Worm (Caenorhabditis elegans) whole organism, young adult: ENCODE results near the gene mec-14.

Experiments
- C06A6.2 ChIP-seq: fragments of 200-800 bp; sonication (Bioruptor generic); conservative IDR thresholded peaks from 2 replicates; pipeline ENCODE4 v1.3.6; 2022; ENCODE audit warnings: missing genetic modification characterization, missing compliant biosample characterization
- F22D6.2 ChIP-seq: sonication (generic microtip); optimal IDR thresholded peaks from 2 replicates; lab custom pipeline; 2016; ENCODE audit warnings: mild to moderate bottlenecking, missing genetic modification characterization, missing compliant biosample characterization
- F33H1.4 ChIP-seq: fragments of 200-800 bp; sonication (Bioruptor generic); IDR thresholded peaks from 2 replicates; pipeline ENCODE4 v1.3.6; 2022; ENCODE audit warnings: missing genetic modification reagents, missing genetic modification characterization, missing compliant biosample characterization
- F52B5.7 ChIP-seq: sonication (generic microtip); optimal IDR thresholded peaks from 2 replicates; lab custom pipeline; 2016; ENCODE audit warnings: mild to moderate bottlenecking, missing genetic modification characterization, missing compliant biosample characterization
- K12H6.12 ChIP-seq: fragments of 200-800 bp; sonication (Bioruptor generic); optimal IDR thresholded peaks from 2 replicates; lab custom pipeline; 2018; ENCODE audit warnings: mild to moderate bottlenecking, missing genetic modification characterization, missing compliant biosample characterization
- T07F8.4 ChIP-seq: sonication (generic microtip); optimal IDR thresholded peaks from 2 replicates; lab custom pipeline; 2016; ENCODE audit warnings: mild to moderate bottlenecking, missing genetic modification characterization, moderate library complexity, missing compliant biosample characterization
- Y56A3A.18 ChIP-seq: fragments of 200-800 bp; sonication (Bioruptor generic); IDR thresholded peaks from 2 replicates; pipeline ENCODE4 v1.3.6; 2022; ENCODE audit warnings: missing genetic modification reagents, missing genetic modification characterization, missing compliant biosample characterization
- Y67H2A.10 ChIP-seq: fragments of 200-800 bp; sonication (Bioruptor generic); conservative IDR thresholded peaks from 2 replicates; pipeline ENCODE4 v1.3.6; 2022; ENCODE audit warnings: missing genetic modification reagents, missing genetic modification characterization, missing compliant biosample characterization
- Y95B8A.8 ChIP-seq: fragments of 200-800 bp; sonication (Bioruptor generic); IDR thresholded peaks from 2 replicates; pipeline ENCODE4 v1.3.6; 2022; ENCODE audit warnings: missing genetic modification reagents, missing genetic modification characterization, missing compliant biosample characterization
- aptf-2 ChIP-seq: fragments of 200-800 bp; sonication (Bioruptor generic); conservative IDR thresholded peaks from 2 replicates; pipeline ENCODE4 v1.3.6; 2022; ENCODE audit warnings: missing genetic modification reagents, missing genetic modification characterization, missing compliant biosample characterization
- cebp-2 ChIP-seq: fragments of 200-800 bp; sonication (Bioruptor generic); IDR thresholded peaks from 2 replicates; pipeline ENCODE4 v1.3.6; 2022; ENCODE audit warnings: missing genetic modification characterization, missing compliant biosample characterization
- ceh-91 ChIP-seq: fragments of 200-800 bp; sonication (Bioruptor generic); IDR thresholded peaks from 2 replicates; pipeline ENCODE4 v1.3.6; 2022; ENCODE audit warnings: missing genetic modification reagents, missing genetic modification characterization, missing compliant biosample characterization
- chd-7 ChIP-seq: sonication (generic microtip); optimal IDR thresholded peaks from 2 replicates; lab custom pipeline; 2016; ENCODE audit warnings: mild to moderate bottlenecking, missing genetic modification characterization, moderate library complexity, missing compliant biosample characterization
- dox-1 ChIP-seq: fragments of 200-800 bp; sonication (Bioruptor generic); IDR thresholded peaks from 2 replicates; pipeline ENCODE4 v1.3.6; 2022; ENCODE audit warnings: missing genetic modification reagents, missing genetic modification characterization, missing compliant biosample characterization
- fkh-3 ChIP-seq: sonication (generic microtip); optimal IDR thresholded peaks from 2 replicates; lab custom pipeline; 2016; ENCODE audit warnings: mild to moderate bottlenecking, missing genetic modification characterization, missing compliant biosample characterization
- him-1 ChIP-seq: sonication (generic microtip); optimal IDR thresholded peaks from 2 replicates; lab custom pipeline; 2016; ENCODE audit warnings: missing genotype, missing genetic modification reagents, missing genetic modification characterization, missing compliant biosample characterization
- hmg-1.2 ChIP-seq: fragments of 200-800 bp; sonication (Bioruptor generic); IDR thresholded peaks from 2 replicates; pipeline ENCODE4 v1.3.6; 2022; ENCODE audit warnings: missing genetic modification reagents, missing genetic modification characterization, missing compliant biosample characterization
- lsl-1 ChIP-seq: fragments of 200-800 bp; sonication (Bioruptor generic); optimal IDR thresholded peaks from 2 replicates; lab custom pipeline; 2018; ENCODE audit warnings: mild to moderate bottlenecking, missing genetic modification characterization, moderate library complexity, missing compliant biosample characterization
- lsy-27 ChIP-seq: sonication (generic microtip); optimal IDR thresholded peaks from 2 replicates; lab custom pipeline; 2017; ENCODE audit warnings: missing genetic modification characterization, mild to moderate bottlenecking, missing compliant biosample characterization, antibody characterized with exemption, missing genotype, borderline replicate concordance; ENCODE audit not compliant: insufficient read depth
- madf-3 ChIP-seq: fragments of 200-800 bp; sonication (Bioruptor generic); IDR thresholded peaks from 2 replicates; pipeline ENCODE4 v1.3.6; 2022; ENCODE audit warnings: missing genetic modification reagents, missing genetic modification characterization, missing compliant biosample characterization
- madf-6 ChIP-seq: fragments of 200-800 bp; sonication (Bioruptor generic); IDR thresholded peaks from 2 replicates; pipeline ENCODE4 v1.3.6; 2022; ENCODE audit warnings: missing genetic modification reagents, missing genetic modification characterization, missing compliant biosample characterization
- madf-8 ChIP-seq: fragments of 200-800 bp; sonication (Bioruptor generic); conservative IDR thresholded peaks from 2 replicates; pipeline ENCODE4 v1.3.6; 2022; ENCODE audit warnings: missing genetic modification reagents, missing genetic modification characterization, missing compliant biosample characterization
- nfya-2 ChIP-seq: fragments of 200-800 bp; sonication (Bioruptor generic); IDR thresholded peaks from 2 replicates; pipeline ENCODE4 v1.3.6; 2022; ENCODE audit warnings: missing genetic modification reagents, missing genetic modification characterization, missing compliant biosample characterization
- nfyb-1 ChIP-seq: fragments of 200-800 bp; sonication (Bioruptor generic); IDR thresholded peaks from 2 replicates; pipeline ENCODE4 v1.3.6; 2022; ENCODE audit warnings: missing genetic modification reagents, missing genetic modification characterization, missing compliant biosample characterization
- nhr-80 ChIP-seq: sonication (generic microtip); optimal IDR thresholded peaks from 2 replicates; lab custom pipeline; 2016; ENCODE audit warnings: missing genetic modification characterization, missing compliant biosample characterization
- pha-4 ChIP-seq: fragments of 150-350 bp; sonication (generic microtip); optimal IDR thresholded peaks from 2 replicates; lab custom pipeline; 2014; ENCODE audit warnings: missing biosample characterization, missing genetic modification reagents, missing genetic modification characterization
- snpc-1.1 ChIP-seq: sonication (generic microtip); optimal IDR thresholded peaks from 2 replicates; lab custom pipeline; 2017; ENCODE audit warnings: missing genetic modification characterization, mild to moderate bottlenecking, missing compliant biosample characterization, antibody characterized with exemption, moderate library complexity, missing genotype, missing genetic modification reagents; ENCODE audit not compliant: insufficient read depth
- snpc-3.4 ChIP-seq: sonication (generic microtip); optimal IDR thresholded peaks from 2 replicates; lab custom pipeline; 2017; ENCODE audit warnings: missing genetic modification characterization, mild to moderate bottlenecking, missing compliant biosample characterization, antibody characterized with exemption, moderate library complexity, missing genotype, missing genetic modification reagents
- somi-1 ChIP-seq: fragments of 200-800 bp; sonication (Bioruptor generic); optimal IDR thresholded peaks from 2 replicates; lab custom pipeline; 2018; ENCODE audit warnings: mild to moderate bottlenecking, missing genetic modification characterization, missing compliant biosample characterization
- xnd-1 ChIP-seq: sonication (generic microtip); optimal IDR thresholded peaks from 2 replicates; lab custom pipeline; 2016; ENCODE audit warnings: missing genotype, missing genetic modification reagents, missing genetic modification characterization, missing compliant biosample characterization
- ztf-22 ChIP-seq: fragments of 200-800 bp; sonication (Bioruptor generic); optimal IDR thresholded peaks from 2 replicates; lab custom pipeline; 2018; ENCODE audit warnings: mild to moderate bottlenecking, missing genetic modification characterization, moderate library complexity, missing compliant biosample characterization
- ztf-6 ChIP-seq: fragments of 200-800 bp; sonication (Bioruptor generic); IDR thresholded peaks from 2 replicates; pipeline ENCODE4 v1.3.6; 2022; ENCODE audit warnings: missing genetic modification reagents, missing genetic modification characterization, missing compliant biosample characterization

Gene mec-14

DNA sequence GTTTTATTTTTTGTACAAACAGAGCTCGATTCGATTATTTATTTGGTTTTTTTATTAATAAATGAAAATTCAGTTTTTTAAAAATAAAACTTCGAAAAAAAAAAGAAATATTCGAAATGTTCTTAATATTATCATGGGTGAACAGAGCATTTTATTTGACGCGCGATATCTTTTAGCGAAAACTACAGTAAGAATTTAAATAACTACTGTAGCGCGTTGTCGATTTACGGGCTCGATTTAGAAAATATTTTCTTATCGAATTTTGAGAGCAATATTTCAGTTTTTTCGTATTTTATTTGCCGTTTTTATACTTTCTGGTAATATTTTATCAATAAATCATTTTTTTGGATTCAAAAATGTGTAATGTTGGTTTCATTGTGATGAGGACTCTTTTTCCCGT is 28.3 kb upstream of the mec-14 start:
- peak; percentile 22 for TF ChIP-seq snpc-3.4 (tag; lab: Kevin White, UChicago)
- TF ChIP-seq lsl-1 (GFP tag; lab: Kevin White, UChicago), result peak; percentile 90
- TF ChIP-seq F33H1.4 (GFP tag; lab: Robert Waterston, UW), result peak; percentile 64; the same call in 1 of the 2 replicates
- peak; percentile 55 for TF ChIP-seq madf-6
- TF ChIP-seq nfyb-1, result no peak
- TF ChIP-seq him-1 (tag; lab: Kevin White, UChicago), result peak; percentile 77
- peak; percentile 35 for TF ChIP-seq xnd-1 (tag; lab: Kevin White, UChicago)
- 0 out of 2 replicates have a peak, but pooled peaks have one; percentile 37 for TF ChIP-seq Y56A3A.18
- TF ChIP-seq chd-7 (tag; lab: Kevin White, UChicago), result no peak
- TF ChIP-seq ceh-91, result peak; percentile 53; the same call in 1 of the 2 replicates
- TF ChIP-seq madf-8 (GFP tag; lab: Robert Waterston, UW), result peak; percentile 28
- TF ChIP-seq F52B5.7, result no peak

DNA sequence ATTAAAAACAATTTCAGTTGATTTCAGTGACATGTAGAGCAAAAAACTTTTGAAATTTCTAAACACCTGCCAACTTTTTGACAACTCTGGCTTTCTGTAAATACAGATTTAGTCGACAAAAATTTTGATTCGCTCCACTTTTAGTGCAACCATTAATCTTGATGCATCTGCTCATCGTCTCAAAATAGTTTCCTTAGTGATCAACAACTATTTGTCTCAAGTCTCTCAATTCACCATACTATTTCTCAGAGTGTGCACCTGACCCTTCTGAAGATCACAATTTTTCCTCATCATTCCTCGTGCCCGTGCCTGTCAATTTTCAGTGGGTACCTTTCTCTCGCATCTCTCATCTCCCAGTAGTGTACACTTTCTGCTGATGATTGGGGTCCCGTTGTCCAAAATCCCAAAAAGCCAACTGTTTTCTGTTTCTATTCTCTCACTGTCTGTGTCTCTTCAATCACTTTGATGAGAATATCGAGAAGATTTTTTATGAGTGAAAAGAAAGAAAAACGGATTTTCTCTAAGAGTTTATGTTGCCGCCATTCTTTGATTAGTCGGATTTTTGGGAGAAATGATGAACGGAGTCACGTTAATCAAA is 24.2 kb upstream of the mec-14 start:
- TF ChIP-seq madf-3, result no peak
- no peak for TF ChIP-seq fkh-3 (tag; lab: Kevin White, UChicago)
- peak; percentile 24; the same call in 1 of the 2 replicates for TF ChIP-seq hmg-1.2
- peak; percentile 5 for TF ChIP-seq K12H6.12 (tag; lab: Kevin White, UChicago)

DNA sequence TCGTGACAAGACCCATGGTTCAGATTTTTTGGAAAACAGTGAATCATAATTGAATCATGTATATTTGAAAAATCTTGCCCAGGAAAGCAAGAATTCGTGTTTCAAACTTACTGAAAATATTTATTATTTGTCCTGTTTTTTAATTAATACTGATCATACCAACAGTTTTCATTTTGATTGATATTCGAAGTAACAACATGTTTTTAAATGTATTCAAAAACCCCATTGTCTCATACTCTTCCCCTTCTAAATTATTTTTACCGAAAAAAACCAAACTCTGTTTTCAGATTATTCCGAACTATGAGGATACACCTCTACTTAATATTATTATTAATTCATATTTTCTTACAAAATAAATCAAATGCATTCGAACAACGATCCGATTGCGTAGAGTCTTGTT is 23.4 kb upstream of the mec-14 start, which contains the start of gene R151.1:
R151.1 (plus strand) TSS at position 301 of the 400 bp plus-strand sequence.
- TF ChIP-seq Y95B8A.8 (GFP tag; lab: Robert Waterston, UW) (no peak), nfya-2 (GFP tag; lab: Robert Waterston, UW) (no peak), cebp-2 (no peak), chd-7 (tag; lab: Kevin White, UChicago) (no peak), ceh-91 (no peak), pha-4 (tag; lab: Kevin White, UChicago) (no peak), snpc-1.1 (tag; lab: Kevin White, UChicago) (no peak), lsy-27 (tag; lab: Kevin White, UChicago) (no peak)

DNA sequence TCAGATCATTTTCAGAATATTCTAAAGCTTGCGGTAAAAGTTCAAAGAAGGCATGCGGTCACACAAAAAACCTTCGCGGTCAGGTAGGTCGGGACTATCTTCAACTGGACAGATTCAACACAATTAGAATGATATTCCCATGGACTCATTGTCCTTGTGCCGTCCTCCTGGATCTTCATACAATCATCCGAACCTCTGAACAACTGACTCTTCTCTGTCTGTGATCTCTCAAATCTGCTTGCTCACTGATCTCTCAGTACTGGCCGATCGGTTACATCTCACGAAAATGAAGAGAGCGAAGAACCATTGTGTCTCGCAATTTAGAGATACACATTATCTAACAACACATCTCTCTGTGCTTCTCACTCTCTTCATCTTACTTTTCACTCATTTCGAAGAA is 22.7 kb upstream of the mec-14 start:
- TF ChIP-seq ztf-22 (GFP tag; lab: Kevin White, UChicago) (no peak), ztf-6 (no peak), madf-6 (no peak), dox-1 (GFP tag; lab: Robert Waterston, UW) (no peak), somi-1 (no peak), C06A6.2 (GFP tag; lab: Robert Waterston, UW) (no peak), xnd-1 (tag; lab: Kevin White, UChicago) (no peak), aptf-2 (GFP tag; lab: Robert Waterston, UW) (no peak), F22D6.2 (tag; lab: Kevin White, UChicago) (no peak), T07F8.4 (no peak), K12H6.12 (tag; lab: Kevin White, UChicago) (no peak)

DNA sequence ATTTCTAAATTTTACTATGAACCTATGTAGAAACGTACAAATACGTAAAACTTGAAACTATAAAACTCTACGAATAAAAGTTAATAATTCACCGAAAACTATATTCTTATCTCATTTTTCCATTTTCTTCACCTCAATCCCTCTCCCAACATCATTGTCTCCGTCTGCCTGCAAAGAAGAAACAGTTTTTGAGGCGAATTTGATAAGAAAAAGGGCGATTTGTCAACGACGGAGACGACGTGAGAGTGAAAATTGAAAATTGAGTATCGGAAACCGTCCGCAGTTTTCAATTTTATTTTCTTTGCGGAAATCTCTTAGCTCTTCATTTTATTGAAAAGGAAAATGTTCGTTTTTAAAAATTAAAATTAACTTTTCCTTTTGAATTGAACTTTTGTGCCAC is 19.2 kb upstream of the mec-14 start:
- TF ChIP-seq nhr-80, result peak; percentile 50
- TF ChIP-seq pha-4 (tag; lab: Kevin White, UChicago), result no peak
- no peak for TF ChIP-seq Y67H2A.10 (GFP tag; lab: Robert Waterston, UW)
